Worm (Caenorhabditis elegans) whole organism, L3 larva: Measurements from ENCODE around the gene F15A8.1.

Experiments used
- daf-12 ChIP-seq: fragments of 150-350 bp; optimal IDR thresholded peaks from 2 replicates; lab custom pipeline; 2014; ENCODE audit warnings: missing biosample characterization, missing genetic modification reagents, missing genetic modification characterization
- elt-2 ChIP-seq: sonication (generic microtip); optimal IDR thresholded peaks from 2 replicates; lab custom pipeline; 2016; ENCODE audit warnings: missing genetic modification reagents, mild to moderate bottlenecking, missing genetic modification characterization, missing compliant biosample characterization
- hmg-11 ChIP-seq: sonication (generic microtip); optimal IDR thresholded peaks from 2 replicates; lab custom pipeline; 2016; ENCODE audit warnings: missing genetic modification characterization, missing compliant biosample characterization
- mdl-1 ChIP-seq: fragments of 150-350 bp; optimal IDR thresholded peaks from 2 replicates; lab custom pipeline; 2014; ENCODE audit warnings: missing biosample characterization, missing genetic modification characterization
- nfya-1 ChIP-seq: sonication (generic microtip); optimal IDR thresholded peaks from 2 replicates; lab custom pipeline; 2017; ENCODE audit warnings: missing genetic modification characterization, mild to moderate bottlenecking, missing compliant biosample characterization, antibody characterized with exemption, moderate library complexity; ENCODE audit not compliant: insufficient read depth
- nhr-237 ChIP-seq: fragments of 150-350 bp; optimal IDR thresholded peaks from 2 replicates; lab custom pipeline; 2014; ENCODE audit warnings: missing biosample characterization, missing genetic modification characterization
- nhr-76 ChIP-seq: fragments of 150-350 bp; sonication (generic microtip); optimal IDR thresholded peaks from 5 replicates; lab custom pipeline; 2014; ENCODE audit warnings: missing biosample characterization, missing genetic modification characterization
- nhr-77 ChIP-seq: fragments of 150-350 bp; optimal IDR thresholded peaks from 2 replicates; lab custom pipeline; 2014; ENCODE audit warnings: missing biosample characterization, missing genetic modification characterization
- skn-1 ChIP-seq: fragments of 150-350 bp; optimal IDR thresholded peaks from 2 replicates; lab custom pipeline; 2014; ENCODE audit warnings: missing biosample characterization, missing genetic modification characterization
- snpc-4 ChIP-seq: fragments of 150-350 bp; optimal IDR thresholded peaks from 2 replicates; lab custom pipeline; 2014; ENCODE audit warnings: missing biosample characterization, missing genetic modification characterization
- unc-62 ChIP-seq: fragments of 150-350 bp; sonication (generic microtip); optimal IDR thresholded peaks from 4 replicates; lab custom pipeline; 2014; ENCODE audit warnings: missing biosample characterization, missing genetic modification reagents, missing genetic modification characterization
- ztf-11 ChIP-seq: fragments of 150-350 bp; optimal IDR thresholded peaks from 2 replicates; lab custom pipeline; 2014; ENCODE audit warnings: missing biosample characterization, missing genetic modification characterization
- ztf-4 ChIP-seq: fragments of 150-350 bp; optimal IDR thresholded peaks from 2 replicates; lab custom pipeline; 2014; ENCODE audit warnings: missing biosample characterization, missing genetic modification characterization

ce11 chrX:4408466-4408865 lies 32.3 kb upstream of the F15A8.1 start:
- TF ChIP-seq daf-12 (tag; lab: Kevin White, UChicago) (no peak), nhr-237 (tag; lab: Kevin White, UChicago) (no peak), unc-62 (GFP tag; lab: Kevin White, UChicago) (no peak), elt-2 (tag; lab: Kevin White, UChicago) (no peak), nfya-1 (tag; lab: Kevin White, UChicago) (peak; percentile 17), nhr-76 (no peak), skn-1 (tag; lab: Kevin White, UChicago) (no peak), hmg-11 (no peak), nhr-77 (tag; lab: Kevin White, UChicago) (no peak), mdl-1 (tag; lab: Kevin White, UChicago) (no peak), ztf-11 (tag; lab: Kevin White, UChicago) (no peak), snpc-4 (no peak), ztf-4 (tag; lab: Kevin White, UChicago) (no peak)
